Worm (Caenorhabditis elegans) whole organism, young adult: Measurements from ENCODE around the gene slc-17.4.
"Not testable (repeated sequence)": the region's sequence is repeated elsewhere in the genome, so short reads cannot be mapped to it uniquely, and the experiment has no call there.

Experiments
- B0336.3 ChIP-seq: fragments of 200-800 bp; sonication (Bioruptor generic); IDR thresholded peaks from 2 replicates; pipeline ENCODE4 v1.3.6; 2022; ENCODE audit warnings: missing genetic modification characterization, missing compliant biosample characterization
- C17E4.6 ChIP-seq: fragments of 200-800 bp; sonication (Bioruptor generic); IDR thresholded peaks from 2 replicates; pipeline ENCODE4 v1.3.6; 2022; ENCODE audit warnings: missing genetic modification reagents, missing genetic modification characterization, missing compliant biosample characterization
- D2030.7 ChIP-seq: fragments of 200-800 bp; sonication (Bioruptor generic); IDR thresholded peaks from 2 replicates; pipeline ENCODE4 v1.3.6; 2022; ENCODE audit warnings: missing genetic modification reagents, missing genetic modification characterization, missing compliant biosample characterization
- F22D6.2 ChIP-seq: sonication (generic microtip); optimal IDR thresholded peaks from 2 replicates; lab custom pipeline; 2016; ENCODE audit warnings: mild to moderate bottlenecking, missing genetic modification characterization, missing compliant biosample characterization
- F49E8.2 ChIP-seq: sonication (generic microtip); optimal IDR thresholded peaks from 3 replicates; lab custom pipeline; 2017; ENCODE audit warnings: missing genetic modification characterization, mild to moderate bottlenecking, missing compliant biosample characterization, antibody characterized with exemption, moderate library complexity; ENCODE audit not compliant: insufficient read depth
- F52B5.7 ChIP-seq: sonication (generic microtip); optimal IDR thresholded peaks from 2 replicates; lab custom pipeline; 2016; ENCODE audit warnings: mild to moderate bottlenecking, missing genetic modification characterization, missing compliant biosample characterization
- F55B11.4 ChIP-seq: sonication (generic microtip); optimal IDR thresholded peaks from 2 replicates; lab custom pipeline; 2016; ENCODE audit warnings: missing compliant biosample characterization, missing genetic modification characterization, borderline replicate concordance; ENCODE audit not compliant: insufficient read depth
- F57A8.1 ChIP-seq: fragments of 200-800 bp; sonication (Bioruptor generic); optimal IDR thresholded peaks from 2 replicates; lab custom pipeline; 2018; ENCODE audit warnings: mild to moderate bottlenecking, missing genetic modification characterization, moderate library complexity, missing compliant biosample characterization
- K11D2.4 ChIP-seq: fragments of 200-800 bp; sonication (Bioruptor generic); IDR thresholded peaks from 2 replicates; pipeline ENCODE4 v1.3.6; 2022; ENCODE audit warnings: missing genetic modification reagents, missing genetic modification characterization, missing compliant biosample characterization
- T26A5.8 ChIP-seq: sonication (generic microtip); optimal IDR thresholded peaks from 2 replicates; lab custom pipeline; 2016; ENCODE audit warnings: missing genetic modification characterization, missing compliant biosample characterization
- Y53F4B.3 ChIP-seq: fragments of 200-800 bp; sonication (Bioruptor generic); IDR thresholded peaks from 2 replicates; pipeline ENCODE4 v1.3.6; 2022; ENCODE audit warnings: missing genetic modification reagents, missing genetic modification characterization, missing compliant biosample characterization
- Y53G8AR.9 ChIP-seq: fragments of 200-800 bp; sonication (Bioruptor generic); conservative IDR thresholded peaks from 2 replicates; pipeline ENCODE4 v1.3.6; 2022; ENCODE audit warnings: missing genetic modification reagents, missing genetic modification characterization, missing compliant biosample characterization
- Y56A3A.18 ChIP-seq: fragments of 200-800 bp; sonication (Bioruptor generic); IDR thresholded peaks from 2 replicates; pipeline ENCODE4 v1.3.6; 2022; ENCODE audit warnings: missing genetic modification reagents, missing genetic modification characterization, missing compliant biosample characterization
- atf-7 ChIP-seq: sonication (generic microtip); optimal IDR thresholded peaks from 2 replicates; lab custom pipeline; 2017; ENCODE audit warnings: mild to moderate bottlenecking, missing genetic modification characterization, missing compliant biosample characterization
- athp-1 ChIP-seq: sonication (generic microtip); optimal IDR thresholded peaks from 2 replicates; lab custom pipeline; 2017; ENCODE audit warnings: mild to moderate bottlenecking, missing genetic modification characterization, missing compliant biosample characterization
- attf-3 ChIP-seq: fragments of 200-800 bp; sonication (Bioruptor generic); conservative IDR thresholded peaks from 2 replicates; pipeline ENCODE4 v1.3.6; 2022; ENCODE audit warnings: missing genetic modification reagents, missing genetic modification characterization, missing compliant biosample characterization
- cebp-1 ChIP-seq, 2 experiments: fragments of 200-800 bp in 1 of 2; sonication (Bioruptor generic) in 1 of 2; sonication (generic microtip) in 1 of 2; IDR thresholded peaks in 1 of 2; optimal IDR thresholded peaks in 1 of 2; 2 replicates each; pipeline versions ENCODE4 v1.3.6 to Lab custom; 2017 to 2022; ENCODE audit warnings: missing compliant biosample characterization in 2 of 2, missing genetic modification characterization in 2 of 2, mild to moderate bottlenecking in 1 of 2, missing genetic modification reagents in 1 of 2, moderate library complexity in 1 of 2
- ceh-58 ChIP-seq: fragments of 200-800 bp; sonication (Bioruptor generic); IDR thresholded peaks from 2 replicates; pipeline ENCODE4 v1.3.6; 2022; ENCODE audit warnings: missing genetic modification characterization, missing compliant biosample characterization
- ceh-79 ChIP-seq: sonication (generic microtip); optimal IDR thresholded peaks from 2 replicates; lab custom pipeline; 2017; ENCODE audit warnings: mild to moderate bottlenecking, missing genetic modification characterization, missing compliant biosample characterization
- dox-1 ChIP-seq: fragments of 200-800 bp; sonication (Bioruptor generic); IDR thresholded peaks from 2 replicates; pipeline ENCODE4 v1.3.6; 2022; ENCODE audit warnings: missing genetic modification reagents, missing genetic modification characterization, missing compliant biosample characterization
- efl-1 ChIP-seq: fragments of 150-350 bp; optimal IDR thresholded peaks from 2 replicates; lab custom pipeline; 2014; ENCODE audit warnings: missing biosample characterization, missing genetic modification reagents, missing genetic modification characterization
- egrh-3 ChIP-seq: fragments of 200-800 bp; sonication (Bioruptor generic); IDR thresholded peaks from 2 replicates; pipeline ENCODE4 v1.3.6; 2022; ENCODE audit warnings: missing genetic modification reagents, missing genetic modification characterization, missing compliant biosample characterization
- ekl-4 ChIP-seq: fragments of 200-800 bp; sonication (Bioruptor generic); IDR thresholded peaks from 2 replicates; pipeline ENCODE4 v1.3.6; 2022; ENCODE audit warnings: missing genetic modification reagents, missing genetic modification characterization, missing compliant biosample characterization
- him-1 ChIP-seq: sonication (generic microtip); optimal IDR thresholded peaks from 2 replicates; lab custom pipeline; 2016; ENCODE audit warnings: missing genotype, missing genetic modification reagents, missing genetic modification characterization, missing compliant biosample characterization
- hmg-1.2 ChIP-seq: fragments of 200-800 bp; sonication (Bioruptor generic); IDR thresholded peaks from 2 replicates; pipeline ENCODE4 v1.3.6; 2022; ENCODE audit warnings: missing genetic modification reagents, missing genetic modification characterization, missing compliant biosample characterization
- hsf-1 ChIP-seq: fragments of 200-800 bp; sonication (Bioruptor generic); IDR thresholded peaks from 2 replicates; pipeline ENCODE4 v1.3.6; 2022; ENCODE audit warnings: missing genetic modification reagents, missing genetic modification characterization, missing compliant biosample characterization
- lin-40 ChIP-seq: sonication (generic microtip); optimal IDR thresholded peaks from 2 replicates; lab custom pipeline; 2016; ENCODE audit warnings: missing genetic modification characterization, mild to moderate bottlenecking, missing compliant biosample characterization, missing genotype, missing genetic modification reagents
- madf-6 ChIP-seq: fragments of 200-800 bp; sonication (Bioruptor generic); IDR thresholded peaks from 2 replicates; pipeline ENCODE4 v1.3.6; 2022; ENCODE audit warnings: missing genetic modification reagents, missing genetic modification characterization, missing compliant biosample characterization
- mxl-1 ChIP-seq: sonication (generic microtip); optimal IDR thresholded peaks from 2 replicates; lab custom pipeline; 2016; ENCODE audit warnings: missing genetic modification characterization, missing compliant biosample characterization
- nfya-1 ChIP-seq: sonication (generic microtip); optimal IDR thresholded peaks from 2 replicates; lab custom pipeline; 2017; ENCODE audit warnings: antibody characterized with exemption, missing compliant biosample characterization, missing genetic modification characterization, borderline replicate concordance; ENCODE audit not compliant: insufficient read depth
- nhr-120 ChIP-seq: fragments of 200-800 bp; sonication (Bioruptor generic); IDR thresholded peaks from 2 replicates; pipeline ENCODE4 v1.3.6; 2022; ENCODE audit warnings: missing genetic modification characterization, missing compliant biosample characterization
- pbrm-1 ChIP-seq: fragments of 200-800 bp; sonication (Bioruptor generic); IDR thresholded peaks from 2 replicates; pipeline ENCODE4 v1.3.6; 2022; ENCODE audit warnings: missing genetic modification reagents, missing genetic modification characterization, missing compliant biosample characterization
- pha-4 ChIP-seq: fragments of 150-350 bp; sonication (generic microtip); optimal IDR thresholded peaks from 2 replicates; lab custom pipeline; 2014; ENCODE audit warnings: missing biosample characterization, missing genetic modification reagents, missing genetic modification characterization
- snpc-1.1 ChIP-seq: sonication (generic microtip); optimal IDR thresholded peaks from 2 replicates; lab custom pipeline; 2017; ENCODE audit warnings: missing genetic modification characterization, mild to moderate bottlenecking, missing compliant biosample characterization, antibody characterized with exemption, moderate library complexity, missing genotype, missing genetic modification reagents; ENCODE audit not compliant: insufficient read depth
- snpc-4 ChIP-seq, 5 experiments: fragments of 150-350 bp in 1 of 5; sonication (generic microtip) in 4 of 5; optimal IDR thresholded peaks; 2 replicates each; lab custom pipeline; 2014 to 2018; ENCODE audit warnings: missing genetic modification characterization in 5 of 5, missing biosample characterization in 3 of 5, antibody characterized with exemption in 2 of 5, mild to moderate bottlenecking in 2 of 5, missing compliant biosample characterization in 2 of 5, missing genotype in 2 of 5, moderate library complexity in 2 of 5, missing genetic modification reagents in 1 of 5

The slc-17.4 gene

DNA sequence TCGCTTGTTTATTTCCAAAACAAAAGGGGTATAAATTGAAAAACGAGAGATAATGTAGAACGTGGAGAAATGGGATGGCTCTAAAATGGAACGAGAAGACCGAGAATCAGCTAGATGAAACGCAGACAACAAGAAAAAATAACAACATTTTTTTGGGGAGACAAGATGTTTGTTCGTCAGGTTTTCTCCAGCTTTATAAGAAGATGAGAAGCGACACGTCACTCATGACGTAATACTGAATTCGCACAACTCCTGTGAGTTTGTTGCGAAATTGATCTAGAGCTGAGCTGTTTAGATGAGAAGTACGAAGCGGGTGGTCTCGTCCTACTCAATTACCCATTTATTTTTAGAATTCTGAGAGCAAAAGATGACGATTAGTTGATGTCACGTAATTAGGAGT lies 6.3 kb downstream of the slc-17.4 start (continued):
- no peak for TF ChIP-seq C17E4.6 (GFP tag; lab: Robert Waterston, UW)
- TF ChIP-seq F52B5.7 (tag; lab: Kevin White, UChicago): no peak
- TF ChIP-seq cebp-1 (GFP tag; IDR thresholded peaks at IDR 0.05; lab: Robert Waterston, UW): no peak
- TF ChIP-seq cebp-1 (tag; optimal IDR thresholded peaks at IDR 0.05; lab: Kevin White, UChicago): peak; percentile 84
- TF ChIP-seq dox-1 (GFP tag; lab: Robert Waterston, UW): no peak
- TF ChIP-seq mxl-1 (tag; lab: Kevin White, UChicago): no peak
- TF ChIP-seq Y53G8AR.9 (GFP tag; lab: Robert Waterston, UW): no peak
- TF ChIP-seq snpc-1.1 (tag; lab: Kevin White, UChicago): no peak
- TF ChIP-seq ceh-58 (GFP tag; lab: Robert Waterston, UW): no peak
- TF ChIP-seq efl-1 (GFP tag; lab: Kevin White, UChicago): no peak
- TF ChIP-seq F55B11.4 (tag; lab: Kevin White, UChicago): no peak
- TF ChIP-seq atf-7: peak; percentile 30
- no peak for TF ChIP-seq F57A8.1 (GFP tag; lab: Kevin White, UChicago)
- no peak for TF ChIP-seq snpc-4 (GFP tag; optimal IDR thresholded peaks at IDR 0.05; lab: Kevin White, UChicago)
- peak in 1 of 4 experiments; percentile 31 for TF ChIP-seq snpc-4 (tag; optimal IDR thresholded peaks at IDR 0.05; lab: Kevin White, UChicago)
- TF ChIP-seq Y53F4B.3 (GFP tag; lab: Robert Waterston, UW): no peak
- TF ChIP-seq F22D6.2 (tag; lab: Kevin White, UChicago): no peak
- TF ChIP-seq lin-40 (tag; lab: Kevin White, UChicago): peak; percentile 33

- not testable (repeated sequence) for TF ChIP-seq snpc-4 (GFP tag; optimal IDR thresholded peaks at IDR 0.05; lab: Kevin White, UChicago)
- TF ChIP-seq snpc-4 (tag; optimal IDR thresholded peaks at IDR 0.05; lab: Kevin White, UChicago) (peak in 1 of 4 experiments; percentile 59), madf-6 (GFP tag; lab: Robert Waterston, UW) (peak; percentile 66), hmg-1.2 (GFP tag; lab: Robert Waterston, UW) (peak; percentile 18; the same call in 1 of the 2 replicates), attf-3 (GFP tag; lab: Robert Waterston, UW) (peak; percentile 62), dox-1 (GFP tag; lab: Robert Waterston, UW) (peak; percentile 57), hsf-1 (GFP tag; lab: Robert Waterston, UW) (peak; percentile 82), D2030.7 (GFP tag; lab: Robert Waterston, UW) (peak; percentile 86), athp-1 (tag; lab: Kevin White, UChicago) (peak; percentile 3)
Measured at ce11 chrIV:17284511-17285089, 6.9 kb downstream of the slc-17.4 start.

DNA sequence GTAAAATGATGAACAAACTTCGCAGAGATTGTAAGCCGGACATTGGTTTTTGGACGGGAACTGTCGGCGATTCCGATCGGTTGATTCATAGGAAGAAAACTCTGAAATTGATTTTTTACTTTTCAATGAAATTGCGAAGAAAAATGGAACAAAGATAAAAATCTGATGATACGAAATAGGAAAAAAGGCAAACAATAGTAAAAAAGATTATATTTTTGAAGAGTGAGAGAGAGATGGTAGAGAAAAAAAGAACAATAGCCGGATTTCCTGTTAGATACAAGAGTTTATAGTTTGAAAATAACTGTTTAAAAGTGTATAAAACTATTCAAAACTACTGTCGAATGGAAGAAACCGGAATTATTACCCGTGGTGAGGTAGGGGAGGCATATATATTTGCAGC lies 7.4 kb downstream of the slc-17.4 start, which contains the start of gene nra-1:
Gene nra-1 (minus strand): TSS at position 101 of the 400 bp plus-strand sequence.
- TF ChIP-seq pha-4 (tag; lab: Kevin White, UChicago) (no peak), B0336.3 (no peak), ekl-4 (GFP tag; lab: Robert Waterston, UW) (no peak), T26A5.8 (tag; lab: Kevin White, UChicago) (no peak), nhr-120 (GFP tag; lab: Robert Waterston, UW) (no peak), ceh-79 (tag; lab: Kevin White, UChicago) (no peak), hmg-1.2 (GFP tag; lab: Robert Waterston, UW) (no peak), Y56A3A.18 (no peak), F49E8.2 (tag; lab: Kevin White, UChicago) (no peak), nfya-1 (tag; lab: Kevin White, UChicago) (no peak), pbrm-1 (GFP tag; lab: Robert Waterston, UW) (no peak), egrh-3 (GFP tag; lab: Robert Waterston, UW) (no peak), him-1 (tag; lab: Kevin White, UChicago) (no peak), K11D2.4 (GFP tag; lab: Robert Waterston, UW) (no peak)
- TF ChIP-seq, all 124 proteins: peak for 0
